Worm (Caenorhabditis elegans): Measurements from ENCODE around the gene clec-24.

The clec-24 gene

DNA sequence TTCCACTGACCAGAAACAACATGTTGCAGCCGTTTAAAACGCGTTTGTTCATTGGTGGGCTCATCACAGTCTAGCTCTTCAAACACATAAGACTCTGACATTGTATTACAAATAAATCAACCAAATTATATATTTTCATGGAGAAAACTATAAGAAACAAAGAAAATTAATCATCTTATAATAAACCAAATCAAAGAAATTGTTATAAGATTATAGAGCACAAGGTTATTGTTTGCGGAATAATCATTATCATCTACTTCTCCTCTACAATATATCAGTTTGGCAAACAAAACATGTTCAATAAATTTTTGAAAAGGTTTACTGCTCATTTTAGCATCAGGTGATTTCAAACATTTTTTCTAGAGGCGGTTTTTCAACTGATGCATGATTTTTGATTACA, at the start of gene clec-24, which contains the start of gene clec-32:
TSS of gene clec-24 (plus strand) at position 294 of the 400 bp plus-strand sequence.
TSS of gene clec-32 (minus strand) at position 101 of the 400 bp plus-strand sequence.
- TF ChIP-seq ztf-29 (GFP tag; IDR thresholded peaks at IDR 0.05) = no peak
- TF ChIP-seq klf-2 (GFP tag; conservative IDR thresholded peaks at IDR 0.05) = no peak
- no peak for TF ChIP-seq ref-1 (GFP tag; conservative IDR thresholded peaks at IDR 0.05)

- no peak for TF ChIP-seq klf-2 (GFP tag; conservative IDR thresholded peaks at IDR 0.05)
- no peak for TF ChIP-seq ztf-23 (GFP tag; IDR thresholded peaks at IDR 0.05)
- no peak for TF ChIP-seq cog-1 (tag; optimal IDR thresholded peaks at IDR 0.05)
- TF ChIP-seq ztf-29 (GFP tag; IDR thresholded peaks at IDR 0.05) = no peak
- no peak for TF ChIP-seq T22C8.4 (GFP tag; IDR thresholded peaks at IDR 0.05)
- TF ChIP-seq flt-1 (GFP tag; IDR thresholded peaks at IDR 0.05) = no peak
- no peak for TF ChIP-seq tab-1 (GFP tag; IDR thresholded peaks at IDR 0.05)
- no peak for TF ChIP-seq ref-1 (GFP tag; conservative IDR thresholded peaks at IDR 0.05)
Observed at ce11 chrV:16812371-16812770, 49.4 kb upstream of the clec-24 start.

DNA sequence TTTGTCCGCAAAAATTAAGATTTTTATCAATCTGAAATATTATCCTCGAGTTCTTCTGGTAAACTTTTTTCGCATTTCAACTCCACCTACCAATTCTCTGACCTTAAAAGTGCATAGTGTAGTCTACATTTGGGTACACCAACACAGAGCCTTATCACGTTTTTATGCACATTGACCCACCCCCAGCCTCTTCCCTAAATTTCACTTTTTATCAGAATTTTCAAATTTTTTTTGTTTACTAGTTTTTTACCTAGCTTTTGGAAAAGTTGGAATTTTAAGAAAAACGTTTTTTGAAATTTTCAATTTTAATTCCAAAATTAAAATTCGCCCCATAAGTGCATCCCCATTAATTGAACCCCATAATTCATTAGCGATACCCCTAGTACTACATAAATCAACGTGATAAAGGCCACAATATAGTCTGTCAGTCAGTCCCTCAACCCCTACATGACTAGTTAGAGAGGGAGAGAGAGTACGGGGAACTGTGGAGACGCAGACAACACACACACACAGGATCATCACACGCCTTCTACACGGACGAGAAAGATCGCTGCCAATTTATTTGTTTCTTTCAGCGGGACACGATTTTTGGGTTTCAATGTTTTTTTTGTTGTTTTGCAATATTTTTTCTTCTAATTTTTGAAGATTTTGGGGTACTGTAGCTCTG, 47.1 kb upstream of the clec-24 start:
- no peak for TF ChIP-seq ztf-23 (GFP tag; IDR thresholded peaks at IDR 0.05)
- no peak for TF ChIP-seq cog-1 (tag; optimal IDR thresholded peaks at IDR 0.05)
- no peak for TF ChIP-seq flt-1 (GFP tag; IDR thresholded peaks at IDR 0.05)
- no peak for TF ChIP-seq med-1 (GFP tag; optimal IDR thresholded peaks at IDR 0.05; ENCODE audit: insufficient read depth)
- no peak for TF ChIP-seq klf-2 (GFP tag; conservative IDR thresholded peaks at IDR 0.05)
- TF ChIP-seq tab-1 (GFP tag; IDR thresholded peaks at IDR 0.05) = no peak
- TF ChIP-seq ref-1 (GFP tag; conservative IDR thresholded peaks at IDR 0.05) = no peak
- no peak for TF ChIP-seq ztf-29 (GFP tag; IDR thresholded peaks at IDR 0.05)
- TF ChIP-seq T22C8.4 (GFP tag; IDR thresholded peaks at IDR 0.05) = no peak

DNA sequence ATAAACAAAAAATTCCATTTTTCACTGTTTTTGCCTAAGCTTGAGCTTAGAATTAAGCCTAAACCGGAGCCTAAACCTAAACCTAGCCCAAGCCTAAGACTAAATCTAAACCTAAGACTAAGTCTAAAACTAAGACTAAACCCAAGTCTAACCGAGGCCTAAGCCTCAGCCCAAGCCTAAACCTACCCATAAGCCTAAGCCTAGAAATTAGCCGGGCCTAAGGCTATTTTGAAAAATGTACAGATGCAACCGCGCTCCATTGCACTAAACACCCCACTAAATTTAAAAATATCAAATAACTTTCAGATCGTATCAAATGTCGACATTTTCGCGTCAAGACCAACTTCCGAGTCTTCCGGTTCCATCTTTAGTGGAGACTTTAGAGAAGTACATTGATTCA, 46.6 kb upstream of the clec-24 start, which contains the start of gene T20B3.1:
TSS of gene T20B3.1 (plus strand) at position 301 of the 400 bp plus-strand sequence.
- no peak for TF ChIP-seq med-1 (GFP tag; optimal IDR thresholded peaks at IDR 0.05; ENCODE audit: insufficient read depth)
- no peak for TF ChIP-seq ztf-23 (GFP tag; IDR thresholded peaks at IDR 0.05)
- no peak for TF ChIP-seq flt-1 (GFP tag; IDR thresholded peaks at IDR 0.05)
- no peak for TF ChIP-seq T22C8.4 (GFP tag; IDR thresholded peaks at IDR 0.05)
- no peak for TF ChIP-seq tab-1 (GFP tag; IDR thresholded peaks at IDR 0.05)
- TF ChIP-seq ref-1 (GFP tag; conservative IDR thresholded peaks at IDR 0.05) = no peak

ce11 chrV:16816707-16817106, 45.1 kb upstream of the clec-24 start:
- no peak for TF ChIP-seq flt-1 (GFP tag; IDR thresholded peaks at IDR 0.05)
- no peak for TF ChIP-seq tab-1 (GFP tag; IDR thresholded peaks at IDR 0.05)
- no peak for TF ChIP-seq ref-1 (GFP tag; conservative IDR thresholded peaks at IDR 0.05)
- no peak for TF ChIP-seq med-1 (GFP tag; optimal IDR thresholded peaks at IDR 0.05; ENCODE audit: insufficient read depth)

DNA sequence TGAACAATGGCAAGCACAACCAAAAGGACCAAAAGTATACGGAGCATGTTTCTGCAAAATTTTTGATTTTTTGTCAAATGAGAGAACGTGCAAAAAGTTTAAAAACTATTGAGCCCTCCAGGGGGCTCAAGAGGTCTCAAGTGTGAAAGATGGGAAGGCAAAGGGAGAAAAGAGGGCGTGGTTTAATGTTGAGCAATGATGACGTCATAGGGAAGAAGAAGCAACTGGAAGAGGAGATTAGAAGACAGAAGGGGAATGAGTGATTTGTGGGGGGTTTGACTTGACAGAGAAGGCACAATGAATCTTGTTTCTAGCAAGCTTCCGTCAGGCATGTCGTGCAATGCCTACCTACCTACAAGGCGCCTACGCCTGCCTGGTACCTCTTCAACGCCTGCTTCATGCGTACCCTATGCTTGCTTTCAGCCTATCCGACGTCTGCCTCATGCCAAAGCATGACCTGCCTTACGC, 40.5 kb upstream of the clec-24 start, which contains the start of gene T20B3.14:
TSS of gene T20B3.14 (minus strand) at position 51 of the 468 bp plus-strand sequence.
- TF ChIP-seq med-1 (GFP tag; optimal IDR thresholded peaks at IDR 0.05; ENCODE audit: insufficient read depth) = no peak
- no peak for TF ChIP-seq cog-1 (tag; optimal IDR thresholded peaks at IDR 0.05)
- TF ChIP-seq ref-1 (GFP tag; conservative IDR thresholded peaks at IDR 0.05) = no peak
- TF ChIP-seq T22C8.4 (GFP tag; IDR thresholded peaks at IDR 0.05) = no peak
- no peak for TF ChIP-seq tab-1 (GFP tag; IDR thresholded peaks at IDR 0.05)
- TF ChIP-seq ztf-29 (GFP tag; IDR thresholded peaks at IDR 0.05) = no peak
- no peak for TF ChIP-seq ztf-23 (GFP tag; IDR thresholded peaks at IDR 0.05)
- TF ChIP-seq flt-1 (GFP tag; IDR thresholded peaks at IDR 0.05) = no peak
- no peak for TF ChIP-seq klf-2 (GFP tag; conservative IDR thresholded peaks at IDR 0.05)

DNA sequence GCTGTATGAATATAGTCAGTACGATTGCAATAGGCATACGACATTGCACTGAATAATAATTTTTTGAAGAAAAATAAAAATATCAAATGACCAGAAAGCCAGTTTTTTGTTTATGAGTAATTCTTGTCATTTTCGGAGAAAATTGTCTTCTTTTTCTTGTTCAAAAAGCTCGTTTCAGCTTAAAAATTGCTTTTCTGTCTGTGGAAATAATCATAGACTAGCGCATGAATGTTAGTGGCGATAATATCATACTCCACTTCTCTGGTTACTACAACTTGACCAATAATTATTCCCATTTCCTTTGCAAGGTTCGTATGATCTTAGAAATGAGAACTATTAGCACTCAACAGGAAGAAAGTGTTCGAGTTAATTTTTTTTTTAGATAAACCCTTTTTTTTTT, 34.3 kb upstream of the clec-24 start, which contains the start of gene srh-216:
TSS of gene srh-216 (minus strand) at position 101 of the 400 bp plus-strand sequence.
- TF ChIP-seq med-1 (GFP tag; optimal IDR thresholded peaks at IDR 0.05; ENCODE audit: insufficient read depth) (no peak), klf-2 (GFP tag; conservative IDR thresholded peaks at IDR 0.05) (no peak), cog-1 (tag; optimal IDR thresholded peaks at IDR 0.05) (no peak), ztf-29 (GFP tag; IDR thresholded peaks at IDR 0.05) (no peak), ref-1 (GFP tag; conservative IDR thresholded peaks at IDR 0.05) (no peak), ztf-23 (GFP tag; IDR thresholded peaks at IDR 0.05) (no peak), tab-1 (GFP tag; IDR thresholded peaks at IDR 0.05) (no peak), flt-1 (GFP tag; IDR thresholded peaks at IDR 0.05) (no peak), T22C8.4 (GFP tag; IDR thresholded peaks at IDR 0.05) (no peak)

DNA sequence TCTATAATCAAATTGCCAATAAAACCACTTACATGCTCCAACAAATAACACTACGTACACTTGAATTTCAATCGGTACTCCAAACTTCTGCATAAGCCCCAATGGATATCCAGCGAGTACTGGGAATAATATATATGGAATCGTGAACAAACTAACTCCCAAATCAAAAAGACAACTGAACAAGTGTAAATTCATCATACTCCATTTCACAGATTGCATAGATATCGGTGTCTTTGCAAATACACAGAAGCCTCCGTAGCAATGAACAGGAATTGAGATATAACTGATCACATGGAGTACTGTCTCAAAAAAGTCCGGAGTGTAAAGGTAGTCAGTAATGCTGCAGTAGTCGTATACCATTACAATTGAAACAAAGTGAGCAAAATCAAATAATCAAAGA, 32.4 kb upstream of the clec-24 start, which contains the start of gene srh-214:
TSS of gene srh-214 (minus strand) at position 360 of the 400 bp plus-strand sequence.
- TF ChIP-seq T22C8.4 (GFP tag; IDR thresholded peaks at IDR 0.05) (no peak), ztf-29 (GFP tag; IDR thresholded peaks at IDR 0.05) (no peak), ref-1 (GFP tag; conservative IDR thresholded peaks at IDR 0.05) (no peak), klf-2 (GFP tag; conservative IDR thresholded peaks at IDR 0.05) (no peak), med-1 (GFP tag; optimal IDR thresholded peaks at IDR 0.05; ENCODE audit: insufficient read depth) (no peak), ztf-23 (GFP tag; IDR thresholded peaks at IDR 0.05) (no peak), cog-1 (tag; optimal IDR thresholded peaks at IDR 0.05) (no peak), tab-1 (GFP tag; IDR thresholded peaks at IDR 0.05) (no peak), flt-1 (GFP tag; IDR thresholded peaks at IDR 0.05) (no peak)

DNA sequence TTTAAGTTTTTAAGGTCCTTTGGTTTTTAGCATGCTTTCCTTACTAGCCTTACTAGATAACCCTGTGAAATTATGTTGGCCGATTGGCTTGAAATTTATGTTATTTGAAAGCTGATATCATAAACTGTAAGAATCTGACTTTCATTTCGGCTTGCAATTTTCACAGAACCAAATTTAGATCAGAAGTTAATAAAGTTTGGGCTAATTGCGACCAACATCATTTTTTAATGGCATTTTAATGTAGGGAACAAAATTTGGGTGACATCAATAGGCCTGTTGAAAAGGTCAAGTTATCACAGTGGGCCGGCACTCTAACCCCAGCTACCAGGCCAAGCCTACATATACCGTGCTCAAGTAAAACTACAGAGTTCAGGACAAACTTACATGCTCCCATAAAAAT, 30.5 kb upstream of the clec-24 start:
- no peak for TF ChIP-seq med-1 (GFP tag; optimal IDR thresholded peaks at IDR 0.05; ENCODE audit: insufficient read depth)
- TF ChIP-seq klf-2 (GFP tag; conservative IDR thresholded peaks at IDR 0.05) = no peak
- TF ChIP-seq ztf-23 (GFP tag; IDR thresholded peaks at IDR 0.05) = no peak
- TF ChIP-seq cog-1 (tag; optimal IDR thresholded peaks at IDR 0.05) = no peak

DNA sequence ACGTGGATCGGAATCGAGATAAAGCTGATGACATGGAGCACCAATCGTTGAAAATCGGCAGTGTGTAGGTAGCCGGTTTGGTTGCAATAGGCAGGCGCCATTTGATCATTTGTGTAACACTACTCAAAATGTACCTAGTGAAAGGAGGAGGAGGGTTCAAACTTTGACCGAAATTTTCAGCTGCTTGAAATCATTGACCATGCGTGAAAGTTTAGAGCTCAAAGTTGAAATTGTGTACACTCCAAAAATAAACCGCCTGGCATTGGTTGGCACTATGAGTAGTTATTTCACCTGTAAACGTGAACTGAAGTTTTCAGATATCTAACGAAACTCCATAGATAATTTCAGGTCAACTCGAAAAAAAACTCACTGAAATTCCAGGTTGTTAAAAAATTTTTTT, 29.9 kb upstream of the clec-24 start, which contains the start of gene srh-215:
TSS of gene srh-215 (minus strand) at position 101 of the 400 bp plus-strand sequence.
- TF ChIP-seq cog-1 (tag; optimal IDR thresholded peaks at IDR 0.05) (no peak), med-1 (GFP tag; optimal IDR thresholded peaks at IDR 0.05; ENCODE audit: insufficient read depth) (no peak)

Measured in whole organism, midembryonic.